Worm (Caenorhabditis elegans) whole organism, dauer: ENCODE data around the gene C26F1.1.

ENCODE experiments used
- unc-62 ChIP-seq: sonication (generic microtip); optimal IDR thresholded peaks from 2 replicates; lab custom pipeline; 2017; ENCODE audit warnings: missing biosample characterization, missing genetic modification reagents, missing genetic modification characterization

The C26F1.1 gene

ce11 chrV:7809320-7810256 is 24.4 kb downstream of the C26F1.1 start, which contains the start of gene ZK742.3:
TSS of gene ZK742.3 (minus strand) at chrV:7809912.
- no peak for TF ChIP-seq unc-62 (GFP tag; lab: Kevin White, UChicago)

ce11 chrV:7810591-7810990 is 25.4 kb downstream of the C26F1.1 start:
- TF ChIP-seq unc-62 (GFP tag; lab: Kevin White, UChicago) = no peak

ce11 chrV:7811758-7812157 is 26.5 kb downstream of the C26F1.1 start, which contains the start of gene ZK742.4:
TSS of gene ZK742.4 (minus strand) at chrV:7811792.
- TF ChIP-seq unc-62 (GFP tag; lab: Kevin White, UChicago) = no peak

ce11 chrV:7814601-7815000 is 29.4 kb downstream of the C26F1.1 start, which contains the start of gene ZK742.6:
TSS of gene ZK742.6 (minus strand) at chrV:7814942.
- TF ChIP-seq unc-62 (GFP tag; lab: Kevin White, UChicago) = no peak

- no peak for TF ChIP-seq unc-62 (GFP tag; lab: Kevin White, UChicago)
Observed at ce11 chrV:7816486-7816885, 31.3 kb downstream of the C26F1.1 start.

DNA sequence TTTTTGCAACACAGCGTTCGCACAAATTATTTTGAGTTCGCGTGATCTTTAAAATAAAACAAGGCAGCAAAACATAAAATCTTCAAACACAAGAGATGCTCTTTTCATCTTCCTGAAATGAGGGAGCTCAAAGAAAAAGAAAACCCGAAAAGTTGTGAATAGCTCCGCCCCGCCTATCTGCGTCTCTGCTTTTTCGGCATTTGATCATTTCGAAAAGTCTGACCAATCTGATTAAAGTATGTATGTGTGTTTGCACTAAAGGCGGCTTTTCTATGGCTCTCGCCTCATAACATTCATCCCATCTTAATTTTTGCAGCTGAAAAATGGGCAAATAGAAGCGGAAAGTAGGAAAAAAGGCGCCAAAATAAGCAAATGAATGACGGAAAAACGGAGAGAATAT is 34.4 kb downstream of the C26F1.1 start:
- TF ChIP-seq unc-62 (GFP tag; lab: Kevin White, UChicago) = no peak

DNA sequence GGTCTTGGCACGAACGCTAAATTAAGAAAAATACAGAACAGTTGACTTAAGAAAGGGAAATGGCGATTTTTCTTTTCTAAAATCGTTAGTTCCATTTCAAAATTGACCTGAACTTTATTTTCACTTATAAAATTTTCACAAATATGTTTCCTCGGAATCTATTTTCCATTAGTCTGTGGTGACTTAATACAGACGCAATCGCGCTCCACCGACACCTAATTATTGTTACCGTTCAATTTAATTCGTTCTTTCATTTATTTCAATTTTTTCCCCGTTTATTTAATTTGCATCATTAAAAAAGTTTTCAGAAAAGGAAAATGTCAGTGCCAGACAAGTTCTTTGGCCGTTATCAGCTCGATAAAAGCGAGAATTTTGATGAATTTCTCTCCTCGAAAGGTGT is 35.1 kb downstream of the C26F1.1 start, which contains the start of gene lbp-4:
lbp-4 (plus strand) TSS at position 309 of the 400 bp plus-strand sequence.
- TF ChIP-seq unc-62 (GFP tag; lab: Kevin White, UChicago) = no peak

ce11 chrV:7822655-7823054 is 37.4 kb downstream of the C26F1.1 start:
- TF ChIP-seq unc-62 (GFP tag; lab: Kevin White, UChicago) = no peak

ce11 chrV:7824138-7824537 is 38.9 kb downstream of the C26F1.1 start:
- no peak for TF ChIP-seq unc-62 (GFP tag; lab: Kevin White, UChicago)

DNA sequence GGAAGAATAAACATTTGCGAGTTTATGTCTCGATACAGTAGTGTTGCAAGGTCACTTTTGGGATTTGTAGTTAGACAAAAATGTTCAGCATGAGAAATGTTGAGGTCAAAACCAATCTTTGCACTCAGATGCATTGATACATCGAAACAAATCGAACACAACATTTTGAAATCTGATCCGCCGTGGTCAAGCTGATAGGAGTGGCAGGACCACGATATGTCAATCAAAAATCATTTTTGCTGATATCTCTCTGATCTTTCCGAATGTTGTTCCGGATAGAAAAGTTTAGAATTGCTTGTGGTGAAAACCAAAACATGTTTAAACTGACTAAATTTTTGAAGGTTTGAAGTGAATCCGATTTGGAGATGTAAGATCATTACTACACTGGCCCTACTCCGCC is 40.6 kb downstream of the C26F1.1 start:
- no peak for TF ChIP-seq unc-62 (GFP tag; lab: Kevin White, UChicago)

DNA sequence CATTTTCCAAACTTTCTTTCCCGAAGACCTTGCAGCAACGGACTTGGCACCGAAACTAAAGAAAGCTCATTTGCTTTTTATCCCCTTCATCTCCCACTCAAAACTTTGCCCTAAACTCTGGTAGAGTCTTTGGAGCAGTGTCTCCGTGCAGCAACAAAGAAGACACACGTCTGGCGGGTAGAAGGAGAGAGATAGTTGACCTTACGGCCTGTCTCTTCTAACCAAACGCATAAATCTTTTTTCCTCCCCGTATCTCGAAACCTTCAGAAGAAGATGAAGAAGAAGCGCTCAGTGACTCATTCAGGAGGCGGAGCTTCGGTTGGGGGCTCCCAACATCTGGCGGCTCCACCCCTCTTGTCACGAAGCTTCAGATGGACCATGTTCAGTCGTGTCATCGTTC is 41.1 kb downstream of the C26F1.1 start:
- TF ChIP-seq unc-62 (GFP tag; lab: Kevin White, UChicago) = no peak

DNA sequence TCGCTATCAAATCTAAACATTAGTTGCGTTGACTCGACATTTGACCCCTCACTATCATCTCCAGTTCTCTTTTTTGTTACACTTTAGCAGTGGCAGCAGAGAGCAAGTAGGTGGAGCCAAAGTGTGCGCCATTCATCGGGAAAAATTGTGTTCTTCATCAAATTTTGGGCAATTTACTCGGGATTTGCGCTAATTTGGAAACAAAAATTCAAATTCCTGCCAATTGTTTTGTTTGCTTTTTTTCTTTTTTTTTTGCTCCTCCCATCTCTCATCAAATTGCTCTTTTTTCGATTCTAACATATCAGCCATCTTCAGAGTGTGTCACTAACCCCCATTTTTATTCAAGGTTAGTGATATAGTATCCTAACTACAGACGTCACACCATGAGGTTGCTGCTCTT is 41.7 kb downstream of the C26F1.1 start, which contains the start of gene mig-6:
mig-6 (plus strand) TSS at position 301 of the 400 bp plus-strand sequence.
- TF ChIP-seq unc-62 (GFP tag; lab: Kevin White, UChicago) = no peak

DNA sequence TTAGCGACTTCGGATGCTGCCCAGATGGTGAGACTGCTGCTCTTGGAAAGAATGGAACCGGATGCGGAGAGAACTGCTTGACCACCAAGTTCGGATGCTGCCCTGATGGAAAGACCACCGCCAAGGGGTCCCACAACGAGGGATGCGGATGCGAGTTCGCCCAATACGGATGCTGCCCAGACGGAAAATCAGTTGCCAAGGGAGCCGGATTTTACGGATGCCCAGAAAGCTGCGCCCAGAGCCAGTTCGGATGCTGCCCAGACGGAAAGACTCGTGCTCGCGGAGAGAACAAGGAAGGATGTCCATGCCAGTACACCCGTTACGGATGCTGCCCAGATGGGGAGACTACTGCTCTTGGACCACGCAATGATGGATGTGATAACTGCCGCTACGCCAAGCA is 45.7 kb downstream of the C26F1.1 start:
- TF ChIP-seq unc-62 (GFP tag; lab: Kevin White, UChicago) = no peak

- TF ChIP-seq unc-62 (GFP tag; lab: Kevin White, UChicago) = no peak
Observed at ce11 chrV:7836911-7837310, 51.7 kb downstream of the C26F1.1 start, which contains the start of gene txt-5. TSS of gene txt-5 (minus strand) at chrV:7837134.
